Worm (Caenorhabditis elegans) whole organism, late embryonic: ENCODE results near the gene F20G2.6.

Experiments
- C08G9.2 ChIP-seq: sonication (generic microtip); optimal IDR thresholded peaks from 2 replicates; lab custom pipeline; 2016; ENCODE audit warnings: mild to moderate bottlenecking, missing genetic modification characterization, moderate library complexity, missing compliant biosample characterization
- C38D4.7 ChIP-seq: fragments of 200-800 bp; sonication (Bioruptor generic); optimal IDR thresholded peaks from 2 replicates; lab custom pipeline; 2018; ENCODE audit warnings: mild to moderate bottlenecking, missing genetic modification characterization, moderate library complexity, missing compliant biosample characterization
- F13H6.1 ChIP-seq: sonication (generic microtip); optimal IDR thresholded peaks from 2 replicates; lab custom pipeline; 2016; ENCODE audit warnings: missing genetic modification characterization, missing compliant biosample characterization
- K02D7.2 ChIP-seq: sonication (generic microtip); optimal IDR thresholded peaks from 2 replicates; lab custom pipeline; 2017; ENCODE audit warnings: mild to moderate bottlenecking, missing genetic modification characterization, missing compliant biosample characterization
- ceh-18 ChIP-seq: sonication (generic microtip); optimal IDR thresholded peaks from 2 replicates; lab custom pipeline; 2016; ENCODE audit warnings: missing genetic modification characterization, missing compliant biosample characterization
- ceh-24 ChIP-seq: sonication (generic microtip); optimal IDR thresholded peaks from 2 replicates; lab custom pipeline; 2016; ENCODE audit warnings: mild to moderate bottlenecking, missing genetic modification characterization, missing compliant biosample characterization
- ceh-31 ChIP-seq: sonication (generic microtip); optimal IDR thresholded peaks from 2 replicates; lab custom pipeline; 2016; ENCODE audit warnings: missing genetic modification characterization, missing compliant biosample characterization
- ceh-34 ChIP-seq: sonication (generic microtip); optimal IDR thresholded peaks from 2 replicates; lab custom pipeline; 2016; ENCODE audit warnings: mild to moderate bottlenecking, missing genetic modification characterization, missing compliant biosample characterization
- ceh-45 ChIP-seq: fragments of 200-800 bp; sonication (Bioruptor generic); IDR thresholded peaks from 2 replicates; pipeline ENCODE4 v1.3.6; 2022; ENCODE audit warnings: missing genetic modification reagents, missing genetic modification characterization, missing compliant biosample characterization
- ceh-6 ChIP-seq: fragments of 200-800 bp; sonication (Bioruptor generic); optimal IDR thresholded peaks from 2 replicates; lab custom pipeline; 2018; ENCODE audit warnings: mild to moderate bottlenecking, missing genetic modification characterization, missing compliant biosample characterization
- ceh-9 ChIP-seq: sonication (generic microtip); optimal IDR thresholded peaks from 2 replicates; lab custom pipeline; 2016; ENCODE audit warnings: mild to moderate bottlenecking, missing genetic modification characterization, inconsistent platforms, missing compliant biosample characterization
- che-1 ChIP-seq: sonication (generic microtip); optimal IDR thresholded peaks from 2 replicates; lab custom pipeline; 2016; ENCODE audit warnings: mild to moderate bottlenecking, missing genetic modification characterization, missing compliant biosample characterization
- dmd-4 ChIP-seq: sonication (generic microtip); optimal IDR thresholded peaks from 2 replicates; lab custom pipeline; 2016; ENCODE audit warnings: borderline replicate concordance, missing genetic modification characterization, missing compliant biosample characterization
- dve-1 ChIP-seq: sonication (generic microtip); optimal IDR thresholded peaks from 2 replicates; lab custom pipeline; 2017; ENCODE audit warnings: antibody characterized with exemption, mild to moderate bottlenecking, missing genetic modification characterization, missing compliant biosample characterization
- elt-4 ChIP-seq: sonication (generic microtip); optimal IDR thresholded peaks from 2 replicates; lab custom pipeline; 2016; ENCODE audit warnings: missing genetic modification characterization, missing compliant biosample characterization
- eyg-1 ChIP-seq: sonication (generic microtip); optimal IDR thresholded peaks from 2 replicates; lab custom pipeline; 2016; ENCODE audit warnings: missing genotype, missing genetic modification characterization, missing compliant biosample characterization
- fax-1 ChIP-seq: sonication (generic microtip); optimal IDR thresholded peaks from 2 replicates; lab custom pipeline; 2016; ENCODE audit warnings: missing genotype, missing genetic modification characterization, missing compliant biosample characterization
- fkh-6 ChIP-seq: sonication (generic microtip); optimal IDR thresholded peaks from 2 replicates; lab custom pipeline; 2016; ENCODE audit warnings: missing genetic modification characterization, missing compliant biosample characterization
- hlh-6 ChIP-seq: sonication (generic microtip); optimal IDR thresholded peaks from 2 replicates; lab custom pipeline; 2016; ENCODE audit warnings: missing genotype, missing genetic modification characterization, missing compliant biosample characterization
- madf-2 ChIP-seq: sonication (generic microtip); optimal IDR thresholded peaks from 2 replicates; lab custom pipeline; 2017; ENCODE audit warnings: missing genetic modification characterization, missing compliant biosample characterization
- nfya-1 ChIP-seq: sonication (generic microtip); optimal IDR thresholded peaks from 2 replicates; lab custom pipeline; 2017; ENCODE audit warnings: missing genetic modification characterization, mild to moderate bottlenecking, missing compliant biosample characterization, antibody characterized with exemption, moderate library complexity
- nhr-11 ChIP-seq: fragments of 150-350 bp; optimal IDR thresholded peaks from 2 replicates; lab custom pipeline; 2014; ENCODE audit warnings: missing biosample characterization, missing genetic modification characterization
- nhr-232 ChIP-seq: sonication (generic microtip); optimal IDR thresholded peaks from 2 replicates; lab custom pipeline; 2016; ENCODE audit warnings: missing genetic modification characterization, missing compliant biosample characterization
- npax-4 ChIP-seq: sonication (generic microtip); optimal IDR thresholded peaks from 2 replicates; lab custom pipeline; 2016; ENCODE audit warnings: missing genetic modification characterization, missing compliant biosample characterization
- pat-9 ChIP-seq: fragments of 200-800 bp; sonication (Bioruptor generic); optimal IDR thresholded peaks from 2 replicates; lab custom pipeline; 2018; ENCODE audit warnings: mild to moderate bottlenecking, missing genetic modification characterization, moderate library complexity, missing compliant biosample characterization
- pha-4 ChIP-seq: fragments of 150-350 bp; optimal IDR thresholded peaks from 2 replicates; lab custom pipeline; 2018; ENCODE audit warnings: missing biosample characterization, missing genetic modification reagents, missing genetic modification characterization
- pqm-1 ChIP-seq: sonication (generic microtip); optimal IDR thresholded peaks from 2 replicates; lab custom pipeline; 2016; ENCODE audit warnings: missing genetic modification characterization, missing compliant biosample characterization
- pros-1 ChIP-seq: fragments of 150-350 bp; optimal IDR thresholded peaks from 2 replicates; lab custom pipeline; 2014; ENCODE audit warnings: missing biosample characterization, missing genetic modification reagents, missing genetic modification characterization
- ref-2 ChIP-seq: sonication (generic microtip); optimal IDR thresholded peaks from 2 replicates; lab custom pipeline; 2016; ENCODE audit warnings: missing genetic modification characterization, missing compliant biosample characterization
- sdc-2 ChIP-seq: sonication (generic microtip); optimal IDR thresholded peaks from 2 replicates; lab custom pipeline; 2016; ENCODE audit warnings: missing genotype, missing genetic modification characterization, missing compliant biosample characterization
- sox-2 ChIP-seq: fragments of 200-800 bp; sonication (Bioruptor generic); IDR thresholded peaks from 2 replicates; pipeline ENCODE4 v1.3.6; 2022; ENCODE audit warnings: missing genetic modification reagents, missing genetic modification characterization, missing compliant biosample characterization
- unc-3 ChIP-seq, 2 experiments: fragments of 200-800 bp in 1 of 2; sonication (Bioruptor generic) in 1 of 2; sonication (generic microtip) in 1 of 2; conservative IDR thresholded peaks in 1 of 2; optimal IDR thresholded peaks in 1 of 2; 2 replicates each; pipeline versions ENCODE4 v1.3.6 to Lab custom; 2016 to 2022; ENCODE audit warnings: missing compliant biosample characterization in 2 of 2, missing genetic modification characterization in 2 of 2, missing genetic modification reagents in 1 of 2
- unc-42 ChIP-seq: sonication (generic microtip); optimal IDR thresholded peaks from 2 replicates; lab custom pipeline; 2016; ENCODE audit warnings: missing genotype, missing genetic modification characterization, missing compliant biosample characterization
- unc-55 ChIP-seq: sonication (generic microtip); optimal IDR thresholded peaks from 2 replicates; lab custom pipeline; 2017; ENCODE audit warnings: missing biosample characterization, missing genetic modification reagents, missing genetic modification characterization
- unc-86 ChIP-seq: sonication (generic microtip); optimal IDR thresholded peaks from 2 replicates; lab custom pipeline; 2016; ENCODE audit warnings: missing genetic modification characterization, missing compliant biosample characterization
- zip-5 ChIP-seq: sonication (generic microtip); optimal IDR thresholded peaks from 2 replicates; lab custom pipeline; 2016; ENCODE audit warnings: missing genetic modification characterization, missing compliant biosample characterization

F20G2.6 gene

DNA sequence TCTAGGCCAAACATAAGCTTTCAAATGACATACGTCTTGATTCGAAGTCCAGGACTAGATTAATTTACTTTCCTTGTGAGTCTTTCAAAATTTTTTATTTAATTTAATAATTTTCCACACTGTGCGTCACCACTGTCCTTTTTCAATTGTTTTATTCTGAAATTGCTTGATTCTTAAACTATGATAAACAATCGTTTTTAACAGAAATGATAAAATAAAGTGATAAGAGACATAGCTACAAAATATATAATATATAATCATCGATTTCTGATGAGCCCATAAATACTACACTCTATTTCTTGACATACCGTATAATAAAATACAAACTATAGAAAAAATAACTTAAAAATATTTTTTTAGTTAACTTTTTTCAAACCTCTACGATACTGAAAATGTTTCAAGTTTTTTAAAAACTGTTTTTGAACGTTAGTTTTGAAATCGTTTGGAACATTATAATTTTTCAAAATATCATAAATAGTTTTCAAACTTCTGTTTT lies 6.1 kb downstream of the F20G2.6 start, which contains the start of gene nas-24:
Gene nas-24, plus strand, starts transcription at position 446 of the 496 bp plus-strand sequence.
- TF ChIP-seq unc-3 (GFP tag; conservative IDR thresholded peaks at IDR 0.05; lab: Robert Waterston, UW) (no peak), unc-3 (tag; optimal IDR thresholded peaks at IDR 0.05; lab: Kevin White, UChicago) (no peak), che-1 (tag; lab: Kevin White, UChicago) (no peak), nhr-11 (no peak), ceh-9 (tag; lab: Kevin White, UChicago) (no peak), npax-4 (tag; lab: Kevin White, UChicago) (no peak), C38D4.7 (GFP tag; lab: Kevin White, UChicago) (no peak), F13H6.1 (tag; lab: Kevin White, UChicago) (no peak), sox-2 (no peak), madf-2 (tag; lab: Kevin White, UChicago) (no peak), sdc-2 (no peak), hlh-6 (tag; lab: Kevin White, UChicago) (no peak), ceh-24 (no peak), unc-55 (GFP tag; lab: Kevin White, UChicago) (no peak), pha-4 (no peak), eyg-1 (tag; lab: Kevin White, UChicago) (no peak)

DNA sequence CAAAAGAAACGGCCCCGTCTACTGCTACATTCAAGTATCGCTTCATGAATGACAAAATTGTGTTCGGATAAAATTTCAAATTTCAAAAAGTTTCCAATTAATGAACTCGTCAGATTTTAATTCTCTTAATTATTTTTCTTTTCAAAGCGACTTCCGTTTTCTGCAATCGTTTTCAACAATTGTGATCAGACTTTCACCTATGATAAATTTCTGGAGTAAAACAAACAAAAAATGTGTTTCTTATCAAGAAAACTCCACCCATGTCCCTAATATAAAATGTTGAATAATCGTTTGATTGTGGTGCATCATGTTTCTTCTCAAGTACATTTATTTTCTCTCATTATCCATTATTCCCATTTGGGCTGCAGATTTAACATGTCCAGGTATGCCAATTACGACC lies 8.3 kb downstream of the F20G2.6 start, which contains the start of gene F20G2.5:
Gene F20G2.5, plus strand, starts transcription at position 301 of the 400 bp plus-strand sequence.
- TF ChIP-seq ceh-6 (GFP tag; lab: Kevin White, UChicago) (no peak), fkh-6 (no peak), ceh-34 (tag; lab: Kevin White, UChicago) (no peak), ceh-45 (no peak), K02D7.2 (tag; lab: Kevin White, UChicago) (no peak), zip-5 (no peak), hlh-6 (tag; lab: Kevin White, UChicago) (no peak), pros-1 (tag; lab: Kevin White, UChicago) (no peak), dve-1 (tag; lab: Kevin White, UChicago) (no peak)

DNA sequence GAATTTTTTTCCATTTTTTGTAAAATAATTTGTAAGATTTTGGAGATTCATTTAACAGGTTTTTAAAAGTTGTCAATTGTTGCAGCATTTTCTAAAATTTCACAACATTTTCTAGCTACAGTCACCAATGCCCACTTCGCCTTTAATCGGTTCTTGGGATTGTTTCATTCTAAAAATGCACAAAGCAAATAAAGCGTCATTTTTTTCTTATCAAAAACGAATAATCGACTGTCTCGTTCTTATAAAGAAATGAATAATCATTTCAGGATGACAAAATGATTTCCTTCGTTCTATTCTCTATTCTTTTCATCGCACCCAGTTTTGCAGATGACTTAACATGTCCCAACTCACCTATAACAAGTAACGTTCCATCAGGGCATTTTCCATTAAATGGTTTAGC lies 12.7 kb downstream of the F20G2.6 start, which contains the start of gene F53C11.1:
Gene F53C11.1, plus strand, starts transcription at position 268 of the 400 bp plus-strand sequence.
- TF ChIP-seq pat-9 (tag; lab: Kevin White, UChicago) (no peak), K02D7.2 (tag; lab: Kevin White, UChicago) (no peak), ref-2 (no peak), fax-1 (tag; lab: Kevin White, UChicago) (no peak), ceh-6 (GFP tag; lab: Kevin White, UChicago) (no peak), unc-42 (tag; lab: Kevin White, UChicago) (no peak), unc-55 (GFP tag; lab: Kevin White, UChicago) (no peak), F13H6.1 (tag; lab: Kevin White, UChicago) (no peak), pqm-1 (tag; lab: Kevin White, UChicago) (no peak), dve-1 (tag; lab: Kevin White, UChicago) (no peak), unc-86 (no peak), C08G9.2 (no peak), zip-5 (no peak), ceh-18 (no peak), elt-4 (tag; lab: Kevin White, UChicago) (no peak)

ce11 chrV:13777857-13778256 lies 15.0 kb downstream of the F20G2.6 start, which contains the start of gene F53C11.9:
TSS of gene F53C11.9 (plus strand) at chrV:13778015.
- no peak for TF ChIP-seq dmd-4 (tag; lab: Kevin White, UChicago)
- peak; percentile 17 for TF ChIP-seq unc-55 (GFP tag; lab: Kevin White, UChicago)

DNA sequence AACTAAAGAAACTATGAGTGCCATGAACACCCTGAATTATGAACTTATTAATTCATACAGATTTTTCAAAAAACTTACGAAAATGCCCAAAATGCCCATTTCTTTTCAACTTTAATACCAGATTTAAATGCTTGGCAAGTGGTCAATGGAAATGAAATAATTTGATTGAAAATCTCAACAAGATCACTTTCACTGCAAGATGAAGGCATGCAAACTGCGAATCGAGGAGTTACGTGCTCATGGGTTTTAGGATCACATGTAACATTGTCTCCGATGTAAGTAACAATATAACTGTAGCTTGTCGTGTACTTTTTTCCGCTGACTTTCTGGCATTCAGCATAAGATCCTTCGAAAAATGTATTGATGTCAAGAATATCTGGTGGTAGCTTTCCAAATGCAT lies 18.0 kb downstream of the F20G2.6 start:
- no peak for TF ChIP-seq elt-4 (tag; lab: Kevin White, UChicago)
- no peak for TF ChIP-seq fkh-6
- no peak for TF ChIP-seq ceh-45
- TF ChIP-seq nhr-232 (tag; lab: Kevin White, UChicago): no peak
- TF ChIP-seq ceh-31 (tag; lab: Kevin White, UChicago): no peak
- no peak for TF ChIP-seq nfya-1
- TF ChIP-seq C38D4.7 (GFP tag; lab: Kevin White, UChicago): no peak
- TF ChIP-seq pqm-1 (tag; lab: Kevin White, UChicago): no peak
- TF ChIP-seq, all 69 proteins: peak for 0
